Fruit fly (Drosophila melanogaster) whole organism, prepupa: ENCODE measurements around the gene CG34138.

ENCODE experiments used
- CG10631 ChIP-seq: fragments of 200-800 bp; sonication (Bioruptor generic); optimal IDR thresholded peaks from 2 replicates; lab custom pipeline; 2016; ENCODE audit warnings: missing biosample characterization, missing genetic modification characterization
- CG10669 ChIP-seq: fragments of 200-800 bp; sonication (Bioruptor generic); optimal IDR thresholded peaks from 3 replicates; lab custom pipeline; 2018; ENCODE audit warnings: missing biosample characterization, mild to moderate bottlenecking, missing genetic modification characterization, moderate library complexity
- CG11294 ChIP-seq: fragments of 200-800 bp; sonication (Bioruptor generic); IDR thresholded peaks from 2 replicates; pipeline ENCODE4 v1.3.6; 2022; ENCODE audit warnings: missing biosample characterization, missing genetic modification characterization
- CG11762 ChIP-seq: fragments of 200-800 bp; sonication (Bioruptor generic); optimal IDR thresholded peaks from 3 replicates; lab custom pipeline; 2016; ENCODE audit warnings: missing biosample characterization, missing genetic modification characterization; ENCODE audit not compliant: insufficient read depth
- CG1621 ChIP-seq: fragments of 200-800 bp; sonication (Bioruptor generic); optimal IDR thresholded peaks from 3 replicates; lab custom pipeline; 2018; ENCODE audit warnings: missing biosample characterization, mild to moderate bottlenecking, missing genetic modification characterization
- CG16779 ChIP-seq: fragments of 200-800 bp; sonication (Bioruptor generic); optimal IDR thresholded peaks from 3 replicates; lab custom pipeline; 2017; ENCODE audit warnings: missing biosample characterization, mild to moderate bottlenecking, missing genetic modification characterization
- CG3032 ChIP-seq: fragments of 200-800 bp; optimal IDR thresholded peaks from 2 replicates; lab custom pipeline; 2019; ENCODE audit warnings: missing biosample characterization, mild to moderate bottlenecking, missing genetic modification characterization, moderate library complexity
- CG31627 ChIP-seq: fragments of 200-800 bp; sonication (Bioruptor generic); optimal IDR thresholded peaks from 3 replicates; lab custom pipeline; 2016; ENCODE audit warnings: missing biosample characterization, missing genetic modification characterization
- CG34406 ChIP-seq: fragments of 200-800 bp; sonication (Bioruptor generic); optimal IDR thresholded peaks from 3 replicates; lab custom pipeline; 2016; ENCODE audit warnings: missing biosample characterization, missing genetic modification characterization
- CG3919 ChIP-seq: fragments of 200-800 bp; sonication (Bioruptor generic); optimal IDR thresholded peaks from 3 replicates; lab custom pipeline; 2016; ENCODE audit warnings: missing biosample characterization, missing genetic modification characterization
- CG4318 ChIP-seq: fragments of 200-800 bp; sonication (Bioruptor generic); optimal IDR thresholded peaks from 3 replicates; lab custom pipeline; 2017; ENCODE audit warnings: missing biosample characterization, mild to moderate bottlenecking, missing genetic modification characterization
- CG6163 ChIP-seq: fragments of 200-800 bp; sonication (Bioruptor generic); IDR thresholded peaks from 3 replicates; pipeline ENCODE4 v1.3.6; 2022; ENCODE audit warnings: missing biosample characterization, missing genetic modification characterization
- CG6854 ChIP-seq: fragments of 200-800 bp; sonication (Bioruptor generic); optimal IDR thresholded peaks from 2 replicates; lab custom pipeline; 2017; ENCODE audit warnings: missing biosample characterization, mild to moderate bottlenecking, missing genetic modification characterization
- CG8319 ChIP-seq: fragments of 200-800 bp; sonication (Bioruptor generic); optimal IDR thresholded peaks from 3 replicates; lab custom pipeline; 2016; ENCODE audit warnings: missing biosample characterization, missing genetic modification characterization
- CG8632 ChIP-seq: fragments of 200-800 bp; sonication (Bioruptor generic); optimal IDR thresholded peaks from 3 replicates; lab custom pipeline; 2016; ENCODE audit warnings: missing biosample characterization, missing genetic modification characterization
- Eip75B ChIP-seq: fragments of 200-800 bp; sonication (Bioruptor generic); optimal IDR thresholded peaks from 3 replicates; lab custom pipeline; 2016; ENCODE audit warnings: missing biosample characterization, missing genetic modification characterization
- Eip78C ChIP-seq: fragments of 200-800 bp; sonication (Bioruptor generic); peaks from one replicate; lab custom pipeline; 2016; ENCODE audit warnings: missing biosample characterization, missing genetic modification characterization
- Ets96B ChIP-seq: fragments of 200-800 bp; optimal IDR thresholded peaks from 2 replicates; lab custom pipeline; 2019; ENCODE audit warnings: missing biosample characterization, mild to moderate bottlenecking, missing genetic modification characterization, moderate library complexity
- Gug ChIP-seq: fragments of 200-800 bp; sonication (Bioruptor generic); IDR thresholded peaks from 2 replicates; pipeline ENCODE4 v1.3.6; 2022; ENCODE audit warnings: missing biosample characterization, missing genetic modification characterization
- Hr38 ChIP-seq: sonication (Bioruptor generic); optimal IDR thresholded peaks from 2 replicates; lab custom pipeline; 2016; ENCODE audit warnings: missing biosample characterization, missing genetic modification characterization
- Hr4 ChIP-seq: fragments of 200-800 bp; sonication (Bioruptor generic); optimal IDR thresholded peaks from 3 replicates; lab custom pipeline; 2016; ENCODE audit warnings: missing biosample characterization, missing genetic modification characterization
- Lpt ChIP-seq: fragments of 200-800 bp; sonication (Bioruptor generic); optimal IDR thresholded peaks from 3 replicates; lab custom pipeline; 2016; ENCODE audit warnings: missing biosample characterization, missing genetic modification characterization
- OdsH ChIP-seq: fragments of 200-800 bp; sonication (Bioruptor generic); optimal IDR thresholded peaks from 3 replicates; lab custom pipeline; 2016; ENCODE audit warnings: missing biosample characterization, missing genetic modification characterization
- Smox ChIP-seq: fragments of 200-800 bp; sonication (Bioruptor generic); optimal IDR thresholded peaks from 3 replicates; lab custom pipeline; 2016; ENCODE audit warnings: missing biosample characterization, missing genetic modification characterization
- Sox102F ChIP-seq: fragments of 200-800 bp; sonication (Bioruptor generic); optimal IDR thresholded peaks from 2 replicates; lab custom pipeline; 2016; ENCODE audit warnings: missing biosample characterization, mild to moderate bottlenecking, missing genetic modification characterization
- Sox14 ChIP-seq: fragments of 200-800 bp; sonication (Bioruptor generic); optimal IDR thresholded peaks from 3 replicates; lab custom pipeline; 2016; ENCODE audit warnings: missing biosample characterization, missing genetic modification characterization
- Sox15 ChIP-seq: fragments of 200-800 bp; sonication (Bioruptor generic); optimal IDR thresholded peaks from 3 replicates; lab custom pipeline; 2016; ENCODE audit warnings: missing biosample characterization, missing genetic modification characterization
- achi ChIP-seq: fragments of 200-800 bp; sonication (Bioruptor generic); optimal IDR thresholded peaks from 3 replicates; lab custom pipeline; 2016; ENCODE audit warnings: missing biosample characterization, missing genetic modification characterization
- acj6 ChIP-seq: fragments of 200-800 bp; sonication (Bioruptor generic); optimal IDR thresholded peaks from 3 replicates; lab custom pipeline; 2016; ENCODE audit warnings: missing biosample characterization, missing genetic modification characterization
- dac ChIP-seq: fragments of 200-800 bp; sonication (Bioruptor generic); optimal IDR thresholded peaks from 2 replicates; lab custom pipeline; 2017; ENCODE audit warnings: missing biosample characterization, mild to moderate bottlenecking, missing genetic modification characterization
- dsx ChIP-seq: fragments of 200-800 bp; optimal IDR thresholded peaks from 3 replicates; lab custom pipeline; 2019; ENCODE audit warnings: missing biosample characterization, mild to moderate bottlenecking, missing genetic modification characterization, moderate library complexity; ENCODE audit not compliant: poor library complexity, severe bottlenecking
- esn ChIP-seq: fragments of 200-800 bp; sonication (Bioruptor generic); optimal IDR thresholded peaks from 2 replicates; lab custom pipeline; 2016; ENCODE audit warnings: missing biosample characterization, mild to moderate bottlenecking, missing genetic modification characterization, moderate library complexity
- fd59A ChIP-seq: fragments of 200-800 bp; sonication (Bioruptor generic); optimal IDR thresholded peaks from 2 replicates; lab custom pipeline; 2017; ENCODE audit warnings: missing biosample characterization, mild to moderate bottlenecking, missing genetic modification characterization, missing genetic modification reagents
- fkh ChIP-seq: fragments of 200-800 bp; sonication (Bioruptor generic); optimal IDR thresholded peaks from 3 replicates; lab custom pipeline; 2017; ENCODE audit warnings: missing biosample characterization, mild to moderate bottlenecking, missing genetic modification characterization, moderate library complexity
- lz ChIP-seq: fragments of 200-800 bp; sonication (Bioruptor generic); optimal IDR thresholded peaks from 3 replicates; lab custom pipeline; 2016; ENCODE audit warnings: missing biosample characterization, missing genetic modification characterization
- net ChIP-seq: fragments of 200-800 bp; sonication (Bioruptor generic); optimal IDR thresholded peaks from 3 replicates; lab custom pipeline; 2016; ENCODE audit warnings: missing biosample characterization, missing genetic modification characterization
- pdm3 ChIP-seq: fragments of 200-800 bp; sonication (Bioruptor generic); optimal IDR thresholded peaks from 3 replicates; lab custom pipeline; 2016; ENCODE audit warnings: missing biosample characterization, missing genetic modification characterization
- salr ChIP-seq, 2 experiments: fragments of 200-800 bp; sonication (Bioruptor generic); optimal IDR thresholded peaks; 3 replicates each; lab custom pipeline; 2016 to 2018; ENCODE audit warnings: missing biosample characterization in 2 of 2, missing genetic modification characterization in 2 of 2, mild to moderate bottlenecking in 1 of 2
- ss ChIP-seq, 2 experiments: fragments of 200-800 bp; sonication (Bioruptor generic); optimal IDR thresholded peaks; 2 replicates in 1 of 2; 3 replicates in 1 of 2; lab custom pipeline; 2017 to 2018; ENCODE audit warnings: mild to moderate bottlenecking in 2 of 2, missing biosample characterization in 2 of 2, missing genetic modification characterization in 2 of 2, moderate library complexity in 1 of 2
- svp ChIP-seq: fragments of 200-800 bp; sonication (Bioruptor generic); peaks from one replicate; lab custom pipeline; 2016; ENCODE audit warnings: missing biosample characterization, missing genetic modification characterization
- vri ChIP-seq: fragments of 200-800 bp; sonication (Bioruptor generic); optimal IDR thresholded peaks from 3 replicates; lab custom pipeline; 2016; ENCODE audit warnings: missing biosample characterization, mild to moderate bottlenecking, missing genetic modification characterization

The CG34138 gene

DNA sequence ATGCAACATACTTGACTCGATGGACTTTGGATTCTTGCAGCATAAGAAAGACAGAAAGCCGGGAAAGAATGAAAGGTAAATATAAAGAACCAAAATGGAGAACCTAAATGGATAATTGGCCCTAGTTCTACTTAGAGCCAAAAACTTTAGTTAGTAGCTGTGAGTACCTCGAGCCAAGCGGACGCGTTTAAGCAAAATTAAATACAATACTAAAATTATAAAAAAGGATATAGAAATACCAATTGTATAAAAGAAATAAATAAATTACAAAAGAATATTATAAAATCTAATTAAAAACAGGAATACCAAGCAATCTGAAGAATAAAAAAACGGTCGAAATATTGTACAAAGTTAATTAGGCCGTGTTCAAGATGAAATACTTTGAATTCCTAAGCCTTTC is at the start of gene CG34138:
TSS of gene CG34138 (plus strand) at position 301 of the 400 bp plus-strand sequence.
- no peak for TF ChIP-seq CG31627 (GFP tag; lab: Kevin White, UChicago)
- no peak for TF ChIP-seq svp
- TF ChIP-seq Sox15 (GFP tag; lab: Kevin White, UChicago): no peak
- TF ChIP-seq lz (GFP tag; lab: Kevin White, UChicago): no peak
- TF ChIP-seq CG34406: no peak
- TF ChIP-seq OdsH (GFP tag; lab: Kevin White, UChicago): no peak
- no peak for TF ChIP-seq Hr4
- TF ChIP-seq fd59A (GFP tag; lab: Kevin White, UChicago): no peak
- TF ChIP-seq Lpt: no peak
- TF ChIP-seq CG4318 (GFP tag; lab: Kevin White, UChicago): no peak
- no peak for TF ChIP-seq CG8632 (GFP tag; lab: Kevin White, UChicago)

DNA sequence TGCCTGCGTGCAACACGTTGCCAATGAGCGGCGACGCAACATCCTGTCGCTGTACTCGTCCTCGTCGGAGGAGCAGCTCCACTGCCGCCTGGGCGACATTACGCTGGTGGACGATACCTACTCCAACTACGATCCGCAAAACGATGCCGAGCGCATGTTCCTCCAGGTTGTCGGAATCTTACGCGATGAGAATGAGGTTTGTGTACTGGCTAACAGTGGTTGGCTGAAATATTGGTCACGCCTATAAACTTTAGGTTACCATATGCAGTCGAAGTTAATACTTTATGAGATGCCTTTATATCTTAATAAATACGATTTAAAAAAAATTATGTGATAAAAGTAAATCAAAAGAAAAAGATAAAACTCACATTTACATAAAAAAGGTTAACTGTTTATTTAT is 48.4 kb upstream of the CG34138 start:
- no peak for TF ChIP-seq CG4318 (GFP tag; lab: Kevin White, UChicago)
- no peak for TF ChIP-seq CG8319
- no peak for TF ChIP-seq Hr38
- TF ChIP-seq acj6 (GFP tag; lab: Kevin White, UChicago): no peak
- no peak for TF ChIP-seq Eip78C (GFP tag; lab: Kevin White, UChicago)
- TF ChIP-seq net: no peak
- TF ChIP-seq achi (GFP tag; lab: Kevin White, UChicago): no peak
- no peak for TF ChIP-seq Gug (GFP tag; lab: Robert Waterston, UW)
- no peak for TF ChIP-seq svp
- TF ChIP-seq fkh (GFP tag; lab: Kevin White, UChicago): no peak
- TF ChIP-seq Sox102F (GFP tag; lab: Kevin White, UChicago): no peak
- no peak for TF ChIP-seq CG10631
- TF ChIP-seq esn (GFP tag; lab: Kevin White, UChicago): no peak
- TF ChIP-seq CG11294 (GFP tag; lab: Robert Waterston, UW): no peak
- TF ChIP-seq, all 60 proteins: peak for 0

DNA sequence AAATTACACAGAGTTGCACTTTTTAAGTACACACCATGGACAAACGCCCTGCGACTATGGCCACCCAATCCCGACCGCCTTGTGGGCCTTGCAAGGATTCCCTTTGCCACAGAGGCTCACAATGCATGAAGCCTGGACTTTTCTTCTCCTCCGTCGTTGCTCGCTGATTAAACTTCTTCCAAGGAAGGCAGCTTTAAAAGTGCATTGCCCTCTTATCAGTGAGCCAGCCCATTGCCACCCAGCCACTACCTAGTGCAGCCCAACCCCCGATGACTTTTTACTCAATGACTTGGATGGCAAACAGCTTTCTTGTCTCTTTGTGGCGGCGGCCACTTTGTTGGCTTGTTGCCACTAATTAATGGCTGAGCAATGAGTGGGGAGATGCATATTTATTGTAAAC is 47.1 kb upstream of the CG34138 start:
- TF ChIP-seq OdsH (GFP tag; lab: Kevin White, UChicago) (no peak), CG16779 (tag; lab: Kevin White, UChicago) (no peak), svp (peak; percentile 74)

DNA sequence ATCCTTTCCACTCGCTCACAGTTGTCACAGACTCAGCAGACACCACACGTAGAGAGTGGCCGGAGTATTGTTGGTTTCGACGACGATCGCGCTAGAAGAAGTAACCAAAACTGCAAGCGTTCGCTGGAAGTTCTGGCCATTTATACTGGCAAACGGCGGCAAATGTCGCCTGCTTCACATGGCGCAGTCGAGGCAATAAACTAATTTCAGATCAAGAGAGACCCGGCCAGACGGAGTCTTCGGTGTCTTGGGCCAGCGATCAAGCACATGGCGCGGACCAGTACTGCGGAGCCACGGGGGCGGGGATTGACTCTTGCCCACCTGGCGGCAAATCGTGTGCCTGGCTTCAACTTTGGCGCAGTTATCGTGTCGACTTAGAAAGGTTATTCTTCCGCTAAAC is 35.9 kb upstream of the CG34138 start, which contains the start of gene Cpr92A:
TSS of gene Cpr92A (minus strand) at position 101 of the 400 bp plus-strand sequence.
- no peak for TF ChIP-seq CG10669 (GFP tag; lab: Kevin White, UChicago)
- no peak for TF ChIP-seq dsx (GFP tag; lab: Kevin White, UChicago)
- TF ChIP-seq CG6854 (GFP tag; lab: Kevin White, UChicago): no peak
- no peak for TF ChIP-seq CG11762
- no peak for TF ChIP-seq Sox102F (GFP tag; lab: Kevin White, UChicago)
- TF ChIP-seq Smox (GFP tag; lab: Kevin White, UChicago): no peak
- TF ChIP-seq vri: no peak
- TF ChIP-seq Lpt: no peak
- no peak for TF ChIP-seq CG8632 (GFP tag; lab: Kevin White, UChicago)

DNA sequence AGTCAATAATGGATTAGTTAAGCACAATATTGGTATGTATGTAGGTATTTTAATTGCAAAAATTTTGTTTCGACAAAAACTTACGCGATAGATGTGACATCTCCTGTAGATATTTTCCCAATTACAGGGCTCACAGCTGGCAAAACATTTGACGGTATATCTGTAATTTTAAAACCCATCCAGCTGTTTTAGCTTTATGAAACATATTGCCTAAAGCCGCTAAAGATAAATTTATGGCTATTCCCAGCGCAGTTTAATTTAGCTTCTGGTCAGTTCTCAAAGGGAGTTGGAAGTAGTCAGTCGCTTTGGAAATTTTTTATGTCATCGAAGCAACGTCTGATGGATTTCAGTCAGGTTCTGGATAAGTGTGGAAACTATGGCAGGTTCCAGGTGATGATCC is 34.4 kb upstream of the CG34138 start, which contains the start of gene CG7333:
TSS of gene CG7333 (plus strand) at position 301 of the 400 bp plus-strand sequence.
- TF ChIP-seq Sox14: no peak

DNA sequence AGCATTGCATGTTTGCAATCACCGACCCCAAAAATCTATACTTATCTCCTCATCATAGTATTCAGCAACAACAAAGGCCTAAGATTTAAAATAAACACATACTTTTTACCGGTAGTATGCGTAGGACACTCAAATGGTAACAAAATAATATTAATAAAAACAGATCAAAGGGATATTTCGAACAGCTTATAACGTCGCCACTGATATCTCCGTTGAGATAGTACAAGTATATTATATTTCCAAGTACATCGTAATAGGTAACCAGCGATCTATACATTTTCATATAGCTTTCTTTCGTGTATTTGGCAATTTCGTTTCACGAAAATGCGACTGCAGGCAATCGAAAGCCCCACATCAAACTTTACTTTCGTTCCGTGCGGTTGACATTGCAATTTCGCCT is 31.8 kb upstream of the CG34138 start, which contains the start of gene CG7342:
TSS of gene CG7342 (plus strand) at position 380 of the 400 bp plus-strand sequence.
- no peak for TF ChIP-seq dsx (GFP tag; lab: Kevin White, UChicago)
- TF ChIP-seq fd59A (GFP tag; lab: Kevin White, UChicago): no peak
- TF ChIP-seq Ets96B (tag; lab: Kevin White, UChicago): no peak
- TF ChIP-seq CG3032 (tag; lab: Kevin White, UChicago): no peak
- TF ChIP-seq Eip78C (GFP tag; lab: Kevin White, UChicago): no peak
- no peak for TF ChIP-seq net
- no peak for TF ChIP-seq CG6163 (GFP tag; lab: Robert Waterston, UW)
- TF ChIP-seq OdsH (GFP tag; lab: Kevin White, UChicago): no peak
- no peak for TF ChIP-seq salr (GFP tag; optimal IDR thresholded peaks at IDR 0.05; lab: Kevin White, UChicago)
- no peak for TF ChIP-seq ss (GFP tag; optimal IDR thresholded peaks at IDR 0.05; lab: Kevin White, UChicago)
- no peak for TF ChIP-seq CG11762
- no peak for TF ChIP-seq CG8319
- no peak for TF ChIP-seq esn (GFP tag; lab: Kevin White, UChicago)
- TF ChIP-seq dac (GFP tag; lab: Kevin White, UChicago): no peak
- TF ChIP-seq CG3919: no peak
- no peak for TF ChIP-seq Sox15 (GFP tag; lab: Kevin White, UChicago)
- TF ChIP-seq CG1621 (tag; lab: Kevin White, UChicago): no peak
- TF ChIP-seq Eip75B (GFP tag; lab: Kevin White, UChicago): no peak
- no peak for TF ChIP-seq CG34406
- TF ChIP-seq vri: peak; percentile 67
- no peak for TF ChIP-seq CG6854 (GFP tag; lab: Kevin White, UChicago)
- no peak for TF ChIP-seq pdm3 (GFP tag; lab: Kevin White, UChicago)
- no peak for TF ChIP-seq Lpt
- TF ChIP-seq Hr38: no peak
